Worm (Caenorhabditis elegans) whole organism, L4/young adult: ENCODE measurements around the gene lgc-34.

Experiments used
- W03F9.2 ChIP-seq: fragments of 150-350 bp; optimal IDR thresholded peaks from 2 replicates; lab custom pipeline; 2014; ENCODE audit warnings: missing biosample characterization, missing genetic modification characterization
- dao-5 ChIP-seq: sonication (generic microtip); optimal IDR thresholded peaks from 2 replicates; lab custom pipeline; 2016; ENCODE audit warnings: missing genotype, missing genetic modification characterization, moderate library complexity, missing compliant biosample characterization
- him-1 ChIP-seq: sonication (generic microtip); optimal IDR thresholded peaks from 2 replicates; lab custom pipeline; 2016; ENCODE audit warnings: missing genotype, missing genetic modification reagents, missing genetic modification characterization, missing compliant biosample characterization

- TF ChIP-seq W03F9.2 (tag; lab: Kevin White, UChicago): no peak
- no peak for TF ChIP-seq him-1
- no peak for TF ChIP-seq dao-5 (tag; lab: Kevin White, UChicago)
Observed at ce11 chrII:549501-549900, 23.1 kb downstream of the lgc-34 start.
